Worm (Caenorhabditis elegans) whole organism, L2 larva: ENCODE data around the gene Y50D4C.5.

Source experiments
- C34F6.9 ChIP-seq: fragments of 150-350 bp; optimal IDR thresholded peaks from 2 replicates; lab custom pipeline; 2014; ENCODE audit warnings: missing biosample characterization, missing genetic modification characterization
- F13H6.1 ChIP-seq: sonication (generic microtip); optimal IDR thresholded peaks from 2 replicates; lab custom pipeline; 2016; ENCODE audit warnings: missing genetic modification characterization, missing compliant biosample characterization
- R02D3.7 ChIP-seq: fragments of 150-350 bp; optimal IDR thresholded peaks from 2 replicates; lab custom pipeline; 2014; ENCODE audit warnings: missing biosample characterization, missing genetic modification characterization
- ceh-16 ChIP-seq: fragments of 150-350 bp; optimal IDR thresholded peaks from 2 replicates; lab custom pipeline; 2014; ENCODE audit warnings: missing biosample characterization, missing genetic modification characterization
- crh-2 ChIP-seq: sonication (generic microtip); optimal IDR thresholded peaks from 2 replicates; lab custom pipeline; 2017; ENCODE audit warnings: missing biosample characterization, missing genetic modification characterization
- egl-27 ChIP-seq: sonication (generic microtip); optimal IDR thresholded peaks from 3 replicates; lab custom pipeline; 2017; ENCODE audit warnings: missing biosample characterization, missing genetic modification reagents, missing genetic modification characterization
- elt-1 ChIP-seq: fragments of 150-350 bp; optimal IDR thresholded peaks from 2 replicates; lab custom pipeline; 2014; ENCODE audit warnings: missing biosample characterization, missing genetic modification characterization
- elt-3 ChIP-seq: sonication (generic microtip); optimal IDR thresholded peaks from 2 replicates; lab custom pipeline; 2017; ENCODE audit warnings: missing biosample characterization, missing genetic modification characterization
- fos-1 ChIP-seq: fragments of 150-350 bp; optimal IDR thresholded peaks from 2 replicates; lab custom pipeline; 2014; ENCODE audit warnings: missing biosample characterization, missing genetic modification characterization
- gmeb-1 ChIP-seq: fragments of 150-350 bp; optimal IDR thresholded peaks from 2 replicates; lab custom pipeline; 2014; ENCODE audit warnings: missing biosample characterization, missing genetic modification characterization
- lin-11 ChIP-seq: fragments of 150-350 bp; sonication (generic microtip); optimal IDR thresholded peaks from 2 replicates; lab custom pipeline; 2014; ENCODE audit warnings: missing biosample characterization, missing genetic modification characterization, inconsistent platforms, mixed read lengths
- lin-13 ChIP-seq: fragments of 150-350 bp; optimal IDR thresholded peaks from 2 replicates; lab custom pipeline; 2014; ENCODE audit warnings: missing biosample characterization, missing genetic modification reagents, missing genetic modification characterization
- lin-39 ChIP-seq: fragments of 150-350 bp; optimal IDR thresholded peaks from 2 replicates; lab custom pipeline; 2014; ENCODE audit warnings: missing biosample characterization, missing genetic modification reagents, missing genetic modification characterization
- lsy-2 ChIP-seq, 2 experiments: fragments of 150-350 bp in 1 of 2; sonication (generic microtip) in 1 of 2; optimal IDR thresholded peaks; 2 replicates each; lab custom pipeline; 2014 to 2017; ENCODE audit warnings: missing biosample characterization in 2 of 2, missing genetic modification characterization in 2 of 2
- mab-5 ChIP-seq: fragments of 150-350 bp; optimal IDR thresholded peaks from 2 replicates; lab custom pipeline; 2014; ENCODE audit warnings: missing biosample characterization, missing genetic modification characterization
- mbf-1 ChIP-seq: sonication (generic microtip); optimal IDR thresholded peaks from 2 replicates; lab custom pipeline; 2017; ENCODE audit warnings: missing biosample characterization, missing genetic modification characterization
- nhr-11 ChIP-seq: fragments of 150-350 bp; optimal IDR thresholded peaks from 2 replicates; lab custom pipeline; 2014; ENCODE audit warnings: missing biosample characterization, missing genetic modification characterization
- nhr-12 ChIP-seq: fragments of 150-350 bp; optimal IDR thresholded peaks from 2 replicates; lab custom pipeline; 2014; ENCODE audit warnings: missing biosample characterization, missing genetic modification characterization
- nhr-129 ChIP-seq: fragments of 150-350 bp; optimal IDR thresholded peaks from 2 replicates; lab custom pipeline; 2014; ENCODE audit warnings: missing biosample characterization, missing genetic modification characterization
- nhr-237 ChIP-seq: fragments of 150-350 bp; optimal IDR thresholded peaks from 2 replicates; lab custom pipeline; 2014; ENCODE audit warnings: missing biosample characterization, missing genetic modification characterization
- nhr-25 ChIP-seq: fragments of 150-350 bp; sonication (generic microtip); optimal IDR thresholded peaks from 3 replicates; lab custom pipeline; 2014; ENCODE audit warnings: missing biosample characterization, missing genetic modification characterization
- nhr-6 ChIP-seq: fragments of 150-350 bp; optimal IDR thresholded peaks from 2 replicates; lab custom pipeline; 2014; ENCODE audit warnings: missing biosample characterization, missing genetic modification characterization
- nhr-77 ChIP-seq: fragments of 150-350 bp; optimal IDR thresholded peaks from 2 replicates; lab custom pipeline; 2014; ENCODE audit warnings: missing biosample characterization, missing genetic modification characterization
- sem-4 ChIP-seq: fragments of 150-350 bp; optimal IDR thresholded peaks from 2 replicates; lab custom pipeline; 2014; ENCODE audit warnings: missing biosample characterization, missing genetic modification reagents, missing genetic modification characterization
- sma-3 ChIP-seq: sonication (generic microtip); optimal IDR thresholded peaks from 2 replicates; lab custom pipeline; 2016; ENCODE audit warnings: missing genetic modification reagents, missing genetic modification characterization, missing compliant biosample characterization
- sma-9 ChIP-seq, 2 experiments: fragments of 150-350 bp in 1 of 2; sonication (generic microtip) in 1 of 2; optimal IDR thresholded peaks; 2 replicates each; lab custom pipeline; 2014 to 2016; ENCODE audit warnings: missing genetic modification characterization in 2 of 2, mild to moderate bottlenecking in 1 of 2, missing biosample characterization in 1 of 2, missing compliant biosample characterization in 1 of 2, missing genetic modification reagents in 1 of 2, moderate library complexity in 1 of 2
- unc-39 ChIP-seq: fragments of 150-350 bp; optimal IDR thresholded peaks from 2 replicates; lab custom pipeline; 2014; ENCODE audit warnings: missing biosample characterization, missing genetic modification characterization
- unc-55 ChIP-seq: fragments of 150-350 bp; sonication (generic microtip); optimal IDR thresholded peaks from 3 replicates; lab custom pipeline; 2014; ENCODE audit warnings: missing biosample characterization, missing genetic modification reagents, missing genetic modification characterization
- unc-62 ChIP-seq: fragments of 150-350 bp; optimal IDR thresholded peaks from 2 replicates; lab custom pipeline; 2014; ENCODE audit warnings: missing biosample characterization, missing genetic modification reagents, missing genetic modification characterization
- zag-1 ChIP-seq: fragments of 150-350 bp; optimal IDR thresholded peaks from 2 replicates; lab custom pipeline; 2014; ENCODE audit warnings: missing biosample characterization, missing genetic modification characterization
- ztf-4 ChIP-seq: fragments of 150-350 bp; optimal IDR thresholded peaks from 2 replicates; lab custom pipeline; 2014; ENCODE audit warnings: missing biosample characterization, missing genetic modification characterization

Gene Y50D4C.5

ce11 chrV:978617-979016 is 24.9 kb downstream of the Y50D4C.5 start:
- no peak for TF ChIP-seq fos-1 (tag; lab: Kevin White, UChicago)

ce11 chrV:977853-978252 is 25.7 kb downstream of the Y50D4C.5 start:
- no peak for TF ChIP-seq egl-27 (tag; lab: Kevin White, UChicago)
- TF ChIP-seq, all 48 proteins: peak for 0

DNA sequence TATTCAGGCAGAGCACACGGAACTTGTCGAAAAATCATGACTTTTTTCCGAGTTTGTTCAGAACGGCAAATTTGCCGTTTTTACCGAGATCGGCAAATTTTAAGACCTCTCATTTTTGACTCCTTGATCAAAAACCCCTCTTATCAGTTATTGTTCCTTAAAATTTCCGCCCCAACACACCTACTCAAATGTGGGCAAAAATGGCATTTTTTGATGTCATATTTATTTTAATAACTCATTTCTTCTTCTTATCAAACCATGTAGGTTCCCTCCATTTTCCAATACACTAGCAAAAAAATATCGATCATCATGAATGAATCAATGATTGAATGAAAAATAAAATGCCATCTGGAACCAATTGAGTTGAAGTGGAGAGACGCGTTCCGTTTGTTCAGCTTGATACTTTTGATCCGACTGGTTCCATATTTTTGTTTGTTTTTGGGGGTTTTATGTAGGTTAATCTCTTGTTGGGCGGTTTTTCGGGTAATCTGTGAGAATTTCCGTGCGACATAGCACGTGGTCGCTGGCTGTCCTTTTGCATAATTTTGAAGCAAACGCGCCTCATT is 27.0 kb downstream of the Y50D4C.5 start:
- TF ChIP-seq elt-1 (tag; lab: Kevin White, UChicago) (no peak), lin-13 (GFP tag; lab: Kevin White, UChicago) (no peak), F13H6.1 (tag; lab: Kevin White, UChicago) (no peak), fos-1 (tag; lab: Kevin White, UChicago) (peak; percentile 74)

DNA sequence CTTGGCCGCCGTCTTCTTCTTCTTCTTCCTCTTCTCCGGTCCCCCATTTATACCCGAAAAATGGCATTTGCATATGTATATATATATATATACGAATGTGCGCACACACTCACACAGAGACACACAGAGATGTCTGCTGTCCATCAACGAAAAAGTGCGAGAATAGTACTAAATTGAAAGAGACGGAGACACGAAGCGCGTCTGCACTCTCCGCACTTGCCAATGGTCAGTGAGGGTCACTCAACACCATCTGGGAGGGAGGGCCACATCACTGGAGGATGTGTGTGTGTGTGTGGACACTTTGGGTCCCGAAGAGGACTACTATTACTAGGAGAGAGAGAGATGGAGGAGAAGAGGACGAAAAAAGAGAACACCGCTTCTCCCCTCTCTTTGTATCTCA is 28.4 kb downstream of the Y50D4C.5 start:
- TF ChIP-seq egl-27 (tag; lab: Kevin White, UChicago) (peak; percentile 71), ztf-4 (tag; lab: Kevin White, UChicago) (no peak), lsy-2 (tag; optimal IDR thresholded peaks at IDR 0.05; lab: Kevin White, UChicago) (peak; percentile 11 to 64), sma-3 (GFP tag; lab: Kevin White, UChicago) (no peak), sem-4 (tag; lab: Kevin White, UChicago) (peak; percentile 40), unc-62 (GFP tag; lab: Kevin White, UChicago) (no peak), elt-3 (tag; lab: Kevin White, UChicago) (no peak), fos-1 (tag; lab: Kevin White, UChicago) (peak; percentile 58), nhr-77 (tag; lab: Kevin White, UChicago) (no peak), nhr-6 (tag; lab: Kevin White, UChicago) (peak; percentile 21), gmeb-1 (tag; lab: Kevin White, UChicago) (no peak), mab-5 (tag; lab: Kevin White, UChicago) (peak; percentile 51), lin-11 (tag; lab: Kevin White, UChicago) (no peak), nhr-11 (tag; lab: Kevin White, UChicago) (no peak), zag-1 (tag; lab: Kevin White, UChicago) (peak; percentile 44), mbf-1 (tag; lab: Kevin White, UChicago) (no peak), R02D3.7 (tag; lab: Kevin White, UChicago) (no peak), sma-9 (GFP tag; optimal IDR thresholded peaks at IDR 0.05; lab: Kevin White, UChicago) (peak; percentile 60), sma-9 (tag; optimal IDR thresholded peaks at IDR 0.05; lab: Kevin White, UChicago) (no peak), nhr-12 (tag; lab: Kevin White, UChicago) (no peak), ceh-16 (tag; lab: Kevin White, UChicago) (no peak), nhr-129 (tag; lab: Kevin White, UChicago) (peak; percentile 48), nhr-237 (no peak), elt-1 (tag; lab: Kevin White, UChicago) (no peak), lin-39 (tag; lab: Kevin White, UChicago) (no peak), C34F6.9 (tag; lab: Kevin White, UChicago) (peak; percentile 75), nhr-25 (peak; percentile 46), F13H6.1 (tag; lab: Kevin White, UChicago) (peak; percentile 98), unc-55 (GFP tag; lab: Kevin White, UChicago) (peak; percentile 66), unc-39 (no peak), lin-13 (GFP tag; lab: Kevin White, UChicago) (peak; percentile 39), crh-2 (peak; percentile 40)
- TF ChIP-seq, all 48 proteins: peak for 15

DNA sequence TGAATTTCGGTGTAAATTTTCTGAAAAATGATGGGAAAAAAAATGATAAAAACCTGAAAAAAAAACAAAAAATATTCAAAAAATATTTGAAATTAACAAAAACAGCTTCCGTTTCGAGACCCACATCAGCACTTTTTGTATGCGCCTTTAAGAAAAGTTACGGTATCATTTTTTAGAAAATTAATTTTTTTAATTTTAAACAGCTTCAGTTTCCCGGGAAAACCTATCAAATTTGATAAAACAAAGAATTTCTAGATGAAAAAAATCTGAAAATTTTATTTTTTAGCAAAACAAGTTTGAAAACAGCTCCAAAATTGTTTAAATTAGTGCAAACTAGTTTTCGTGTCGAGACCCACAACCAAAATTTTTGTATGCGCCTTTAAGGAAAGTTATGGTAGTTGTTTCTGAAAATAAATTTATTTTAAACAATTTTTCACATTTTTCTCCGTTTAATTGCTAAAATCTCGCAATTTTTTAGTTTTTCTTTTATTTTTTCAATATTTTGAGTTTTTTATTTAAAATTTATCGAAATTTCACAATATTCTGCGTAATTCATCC is 34.5 kb downstream of the Y50D4C.5 start:
- TF ChIP-seq lin-11 (tag; lab: Kevin White, UChicago), result no peak
- no peak for TF ChIP-seq nhr-12 (tag; lab: Kevin White, UChicago)

- TF ChIP-seq lin-13 (GFP tag; lab: Kevin White, UChicago) (no peak), nhr-129 (tag; lab: Kevin White, UChicago) (peak; percentile 44), lsy-2 (tag; optimal IDR thresholded peaks at IDR 0.05; lab: Kevin White, UChicago) (peak in 1 of 2 experiments; percentile 24), C34F6.9 (tag; lab: Kevin White, UChicago) (peak; percentile 37), unc-55 (GFP tag; lab: Kevin White, UChicago) (peak; percentile 42), F13H6.1 (tag; lab: Kevin White, UChicago) (peak; percentile 60), R02D3.7 (tag; lab: Kevin White, UChicago) (no peak)
These were observed 37.4 kb downstream of the Y50D4C.5 start for ce11 chrV:966164-966563.
